Worm (Caenorhabditis elegans) whole organism, young adult: ENCODE data around the gene trap-4.
A peak's percentile ranks its signal among the peaks of the same experiment; 100 is the strongest.

Experiments used
- B0261.1 ChIP-seq: sonication (generic microtip); optimal IDR thresholded peaks from 2 replicates; lab custom pipeline; 2016; ENCODE audit warnings: mild to moderate bottlenecking, missing genetic modification characterization, moderate library complexity, missing compliant biosample characterization
- B0336.3 ChIP-seq: fragments of 200-800 bp; sonication (Bioruptor generic); IDR thresholded peaks from 2 replicates; pipeline ENCODE4 v1.3.6; 2022; ENCODE audit warnings: missing genetic modification characterization, missing compliant biosample characterization
- F22D6.2 ChIP-seq: sonication (generic microtip); optimal IDR thresholded peaks from 2 replicates; lab custom pipeline; 2016; ENCODE audit warnings: mild to moderate bottlenecking, missing genetic modification characterization, missing compliant biosample characterization
- F39B2.1 ChIP-seq: fragments of 200-800 bp; sonication (Bioruptor generic); IDR thresholded peaks from 2 replicates; pipeline ENCODE4 v1.3.6; 2022; ENCODE audit warnings: missing genetic modification reagents, missing genetic modification characterization, missing compliant biosample characterization
- F52B5.7 ChIP-seq: sonication (generic microtip); optimal IDR thresholded peaks from 2 replicates; lab custom pipeline; 2016; ENCODE audit warnings: mild to moderate bottlenecking, missing genetic modification characterization, missing compliant biosample characterization
- F55B11.4 ChIP-seq: sonication (generic microtip); optimal IDR thresholded peaks from 2 replicates; lab custom pipeline; 2016; ENCODE audit warnings: missing compliant biosample characterization, missing genetic modification characterization, borderline replicate concordance; ENCODE audit not compliant: insufficient read depth
- K11D2.4 ChIP-seq: fragments of 200-800 bp; sonication (Bioruptor generic); IDR thresholded peaks from 2 replicates; pipeline ENCODE4 v1.3.6; 2022; ENCODE audit warnings: missing genetic modification reagents, missing genetic modification characterization, missing compliant biosample characterization
- ama-1 ChIP-seq, 3 experiments: fragments of 150-350 bp in 1 of 3; sonication (generic microtip) in 2 of 3; optimal IDR thresholded peaks; 2 replicates each; lab custom pipeline; 2014 to 2018; ENCODE audit warnings: missing biosample characterization in 2 of 3, missing genetic modification characterization in 2 of 3, missing genetic modification reagents in 2 of 3
- aptf-2 ChIP-seq: fragments of 200-800 bp; sonication (Bioruptor generic); conservative IDR thresholded peaks from 2 replicates; pipeline ENCODE4 v1.3.6; 2022; ENCODE audit warnings: missing genetic modification reagents, missing genetic modification characterization, missing compliant biosample characterization
- attf-3 ChIP-seq: fragments of 200-800 bp; sonication (Bioruptor generic); conservative IDR thresholded peaks from 2 replicates; pipeline ENCODE4 v1.3.6; 2022; ENCODE audit warnings: missing genetic modification reagents, missing genetic modification characterization, missing compliant biosample characterization
- attf-5 ChIP-seq: fragments of 200-800 bp; sonication (Bioruptor generic); optimal IDR thresholded peaks from 2 replicates; lab custom pipeline; 2018; ENCODE audit warnings: mild to moderate bottlenecking, missing genetic modification characterization, missing compliant biosample characterization
- attf-6 ChIP-seq: fragments of 200-800 bp; sonication (Bioruptor generic); IDR thresholded peaks from 2 replicates; pipeline ENCODE4 v1.3.6; 2022; ENCODE audit warnings: missing genetic modification reagents, missing genetic modification characterization, missing compliant biosample characterization
- bed-1 ChIP-seq: fragments of 200-800 bp; sonication (Bioruptor generic); IDR thresholded peaks from 2 replicates; pipeline ENCODE4 v1.3.6; 2022; ENCODE audit warnings: missing genetic modification reagents, missing genetic modification characterization, missing compliant biosample characterization
- bed-2 ChIP-seq: fragments of 200-800 bp; sonication (Bioruptor generic); IDR thresholded peaks from 2 replicates; pipeline ENCODE4 v1.3.6; 2022; ENCODE audit warnings: missing genetic modification reagents, missing genetic modification characterization, missing compliant biosample characterization
- ccch-3 ChIP-seq: fragments of 200-800 bp; sonication (Bioruptor generic); optimal IDR thresholded peaks from 2 replicates; lab custom pipeline; 2018; ENCODE audit warnings: mild to moderate bottlenecking, missing genetic modification characterization, missing compliant biosample characterization
- cebp-1 ChIP-seq, 2 experiments: fragments of 200-800 bp in 1 of 2; sonication (Bioruptor generic) in 1 of 2; sonication (generic microtip) in 1 of 2; IDR thresholded peaks in 1 of 2; optimal IDR thresholded peaks in 1 of 2; 2 replicates each; pipeline versions ENCODE4 v1.3.6 to Lab custom; 2017 to 2022; ENCODE audit warnings: missing compliant biosample characterization in 2 of 2, missing genetic modification characterization in 2 of 2, mild to moderate bottlenecking in 1 of 2, missing genetic modification reagents in 1 of 2, moderate library complexity in 1 of 2
- ceh-100 ChIP-seq: fragments of 200-800 bp; sonication (Bioruptor generic); IDR thresholded peaks from 2 replicates; pipeline ENCODE4 v1.3.6; 2022; ENCODE audit warnings: missing genetic modification reagents, missing genetic modification characterization, missing compliant biosample characterization
- ceh-27 ChIP-seq: fragments of 200-800 bp; sonication (Bioruptor generic); optimal IDR thresholded peaks from 2 replicates; lab custom pipeline; 2018; ENCODE audit warnings: mild to moderate bottlenecking, missing genetic modification characterization, moderate library complexity, missing compliant biosample characterization
- die-1 ChIP-seq: sonication (generic microtip); optimal IDR thresholded peaks from 2 replicates; lab custom pipeline; 2016; ENCODE audit warnings: missing genotype, mild to moderate bottlenecking, missing genetic modification characterization, missing compliant biosample characterization
- dox-1 ChIP-seq: fragments of 200-800 bp; sonication (Bioruptor generic); IDR thresholded peaks from 2 replicates; pipeline ENCODE4 v1.3.6; 2022; ENCODE audit warnings: missing genetic modification reagents, missing genetic modification characterization, missing compliant biosample characterization
- egrh-3 ChIP-seq: fragments of 200-800 bp; sonication (Bioruptor generic); IDR thresholded peaks from 2 replicates; pipeline ENCODE4 v1.3.6; 2022; ENCODE audit warnings: missing genetic modification reagents, missing genetic modification characterization, missing compliant biosample characterization
- ets-4 ChIP-seq: fragments of 200-800 bp; sonication (Bioruptor generic); optimal IDR thresholded peaks from 2 replicates; lab custom pipeline; 2018; ENCODE audit warnings: mild to moderate bottlenecking, missing genetic modification characterization, missing compliant biosample characterization
- hlh-12 ChIP-seq: sonication (generic microtip); optimal IDR thresholded peaks from 2 replicates; lab custom pipeline; 2016; ENCODE audit warnings: missing genetic modification characterization, missing compliant biosample characterization
- hmg-1.2 ChIP-seq: fragments of 200-800 bp; sonication (Bioruptor generic); IDR thresholded peaks from 2 replicates; pipeline ENCODE4 v1.3.6; 2022; ENCODE audit warnings: missing genetic modification reagents, missing genetic modification characterization, missing compliant biosample characterization
- hsf-1 ChIP-seq: fragments of 200-800 bp; sonication (Bioruptor generic); IDR thresholded peaks from 2 replicates; pipeline ENCODE4 v1.3.6; 2022; ENCODE audit warnings: missing genetic modification reagents, missing genetic modification characterization, missing compliant biosample characterization
- let-607 ChIP-seq, 2 experiments: fragments of 200-800 bp in 1 of 2; sonication (Bioruptor generic) in 1 of 2; sonication (generic microtip) in 1 of 2; optimal IDR thresholded peaks; 2 replicates each; lab custom pipeline; 2016 to 2018; ENCODE audit warnings: mild to moderate bottlenecking in 2 of 2, missing compliant biosample characterization in 2 of 2, missing genetic modification characterization in 2 of 2, moderate library complexity in 2 of 2, missing genotype in 1 of 2
- lin-26 ChIP-seq: fragments of 200-800 bp; sonication (Bioruptor generic); IDR thresholded peaks from 2 replicates; pipeline ENCODE4 v1.3.6; 2022; ENCODE audit warnings: missing genetic modification reagents, missing genetic modification characterization, missing compliant biosample characterization
- lin-54 ChIP-seq: fragments of 200-800 bp; sonication (Bioruptor generic); optimal IDR thresholded peaks from 2 replicates; lab custom pipeline; 2018; ENCODE audit warnings: mild to moderate bottlenecking, missing genetic modification characterization, missing compliant biosample characterization
- mxl-1 ChIP-seq: sonication (generic microtip); optimal IDR thresholded peaks from 2 replicates; lab custom pipeline; 2016; ENCODE audit warnings: missing genetic modification characterization, missing compliant biosample characterization
- nfya-2 ChIP-seq: fragments of 200-800 bp; sonication (Bioruptor generic); IDR thresholded peaks from 2 replicates; pipeline ENCODE4 v1.3.6; 2022; ENCODE audit warnings: missing genetic modification reagents, missing genetic modification characterization, missing compliant biosample characterization
- nfyb-1 ChIP-seq: fragments of 200-800 bp; sonication (Bioruptor generic); IDR thresholded peaks from 2 replicates; pipeline ENCODE4 v1.3.6; 2022; ENCODE audit warnings: missing genetic modification reagents, missing genetic modification characterization, missing compliant biosample characterization
- nhr-179 ChIP-seq: sonication (generic microtip); optimal IDR thresholded peaks from 2 replicates; lab custom pipeline; 2016; ENCODE audit warnings: mild to moderate bottlenecking, missing genetic modification characterization, missing compliant biosample characterization
- nhr-80 ChIP-seq: sonication (generic microtip); optimal IDR thresholded peaks from 2 replicates; lab custom pipeline; 2016; ENCODE audit warnings: missing genetic modification characterization, missing compliant biosample characterization
- pha-4 ChIP-seq: fragments of 150-350 bp; sonication (generic microtip); optimal IDR thresholded peaks from 2 replicates; lab custom pipeline; 2014; ENCODE audit warnings: missing biosample characterization, missing genetic modification reagents, missing genetic modification characterization
- rec-8 ChIP-seq, 2 experiments: sonication (generic microtip); optimal IDR thresholded peaks; 2 replicates each; lab custom pipeline; 2016; ENCODE audit warnings: mild to moderate bottlenecking in 2 of 2, missing genetic modification characterization in 2 of 2, missing genetic modification reagents in 2 of 2, missing genotype in 2 of 2, missing biosample characterization in 1 of 2, missing compliant biosample characterization in 1 of 2, moderate library complexity in 1 of 2
- rpc-1 ChIP-seq, 2 experiments: fragments of 150-350 bp in 1 of 2; sonication (generic microtip) in 1 of 2; optimal IDR thresholded peaks; 2 replicates each; lab custom pipeline; 2014 to 2018; ENCODE audit warnings: missing biosample characterization in 1 of 2, missing genetic modification characterization in 1 of 2, missing genetic modification reagents in 1 of 2, missing genotype in 1 of 2
- sea-2 ChIP-seq: fragments of 200-800 bp; sonication (Bioruptor generic); IDR thresholded peaks from 2 replicates; pipeline ENCODE4 v1.3.6; 2022; ENCODE audit warnings: missing genetic modification characterization, missing compliant biosample characterization
- snpc-1.1 ChIP-seq: sonication (generic microtip); optimal IDR thresholded peaks from 2 replicates; lab custom pipeline; 2017; ENCODE audit warnings: missing genetic modification characterization, mild to moderate bottlenecking, missing compliant biosample characterization, antibody characterized with exemption, moderate library complexity, missing genotype, missing genetic modification reagents; ENCODE audit not compliant: insufficient read depth
- unc-62 ChIP-seq: fragments of 150-350 bp; optimal IDR thresholded peaks from 2 replicates; lab custom pipeline; 2014; ENCODE audit warnings: missing biosample characterization, missing genetic modification reagents, missing genetic modification characterization
- zfh-2 ChIP-seq: fragments of 200-800 bp; sonication (Bioruptor generic); conservative IDR thresholded peaks from 2 replicates; pipeline ENCODE4 v1.3.6; 2022; ENCODE audit warnings: missing genetic modification reagents, missing genetic modification characterization, missing compliant biosample characterization
- ztf-18 ChIP-seq: sonication (generic microtip); optimal IDR thresholded peaks from 2 replicates; lab custom pipeline; 2016; ENCODE audit warnings: missing genotype, mild to moderate bottlenecking, missing genetic modification characterization, missing compliant biosample characterization
- ztf-22 ChIP-seq: fragments of 200-800 bp; sonication (Bioruptor generic); optimal IDR thresholded peaks from 2 replicates; lab custom pipeline; 2018; ENCODE audit warnings: mild to moderate bottlenecking, missing genetic modification characterization, moderate library complexity, missing compliant biosample characterization
- ztf-25 ChIP-seq: fragments of 200-800 bp; sonication (Bioruptor generic); IDR thresholded peaks from 2 replicates; pipeline ENCODE4 v1.3.6; 2022; ENCODE audit warnings: missing genetic modification reagents, missing genetic modification characterization, missing compliant biosample characterization

The trap-4 gene

DNA sequence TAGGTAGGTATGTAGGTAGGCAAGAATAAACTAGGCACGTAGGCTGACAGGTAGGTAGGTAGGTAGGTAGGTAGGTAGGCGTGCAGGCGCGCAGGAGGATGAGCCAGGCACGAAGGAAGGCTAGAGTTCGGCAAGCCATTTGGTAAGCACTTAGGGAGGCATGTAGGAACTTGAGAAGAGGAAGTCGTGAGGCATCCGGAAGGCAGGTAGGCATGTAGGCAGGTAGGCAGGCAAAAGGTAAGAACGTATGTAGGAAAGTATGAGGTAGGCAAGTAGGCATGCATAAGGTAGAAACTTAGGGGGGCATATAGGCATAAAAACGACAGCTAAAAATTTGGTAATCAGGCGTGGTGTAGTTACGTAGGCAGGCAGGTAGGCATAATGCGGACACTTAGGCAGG, 44.4 kb upstream of the trap-4 start:
- TF ChIP-seq rec-8 (tag; optimal IDR thresholded peaks at IDR 0.05; lab: Kevin White, UChicago): no peak
- TF ChIP-seq F55B11.4 (tag; lab: Kevin White, UChicago): no peak
- 0 out of 2 replicates have a peak, but pooled peaks have one; percentile 23 for TF ChIP-seq zfh-2 (GFP tag; lab: Robert Waterston, UW)

DNA sequence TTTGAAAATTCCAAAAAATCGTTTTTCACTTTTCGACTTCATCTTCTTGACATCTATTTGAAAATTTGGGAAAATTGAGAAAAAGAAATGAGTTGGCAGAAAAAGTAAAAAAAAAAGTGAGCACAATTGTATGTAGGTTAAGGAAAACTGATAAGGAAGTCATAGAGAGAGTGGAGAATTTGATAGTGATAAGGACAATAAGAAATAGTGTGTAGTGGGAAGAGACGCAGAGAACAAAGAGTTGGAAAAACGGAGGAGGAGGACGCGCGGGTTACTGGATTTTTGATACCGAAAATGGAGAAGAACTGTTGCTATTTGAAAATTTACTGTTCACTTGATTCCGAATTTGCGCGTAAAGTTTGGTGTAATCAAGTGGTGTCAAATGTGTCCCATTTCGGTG, 41.8 kb upstream of the trap-4 start, which contains the start of gene Y56A3A.6:
Y56A3A.6 (minus strand) TSS at position 53 of the 400 bp plus-strand sequence.
- TF ChIP-seq let-607 (tag; optimal IDR thresholded peaks at IDR 0.05; lab: Kevin White, UChicago) (peak in 1 of 2 experiments; percentile 23), bed-2 (no peak), hmg-1.2 (GFP tag; lab: Robert Waterston, UW) (peak; percentile 89), ama-1 (optimal IDR thresholded peaks at IDR 0.05; lab: Kevin White, UChicago) (no peak), ama-1 (GFP tag; optimal IDR thresholded peaks at IDR 0.05; lab: Kevin White, UChicago) (no peak), dox-1 (GFP tag; lab: Robert Waterston, UW) (0 out of 2 replicates have a peak, but pooled peaks have one; percentile 10), nhr-80 (peak; percentile 54)

- TF ChIP-seq ceh-100 (GFP tag; lab: Robert Waterston, UW) (no peak), attf-6 (GFP tag; lab: Robert Waterston, UW) (no peak), B0261.1 (tag; lab: Kevin White, UChicago) (no peak), hmg-1.2 (GFP tag; lab: Robert Waterston, UW) (peak; percentile 93), ets-4 (GFP tag; lab: Kevin White, UChicago) (peak; percentile 45), egrh-3 (no peak), nfyb-1 (no peak), snpc-1.1 (tag; lab: Kevin White, UChicago) (no peak), die-1 (tag; lab: Kevin White, UChicago) (no peak), lin-54 (GFP tag; lab: Kevin White, UChicago) (no peak), nfya-2 (no peak), ccch-3 (GFP tag; lab: Kevin White, UChicago) (no peak), zfh-2 (GFP tag; lab: Robert Waterston, UW) (no peak), lin-26 (GFP tag; lab: Robert Waterston, UW) (no peak), attf-3 (GFP tag; lab: Robert Waterston, UW) (no peak), cebp-1 (GFP tag; IDR thresholded peaks at IDR 0.05; lab: Robert Waterston, UW) (no peak), cebp-1 (tag; optimal IDR thresholded peaks at IDR 0.05; lab: Kevin White, UChicago) (no peak), sea-2 (GFP tag; lab: Robert Waterston, UW) (no peak), K11D2.4 (GFP tag; lab: Robert Waterston, UW) (no peak), F22D6.2 (tag; lab: Kevin White, UChicago) (no peak), bed-2 (no peak), unc-62 (GFP tag; lab: Kevin White, UChicago) (peak; percentile 49), F39B2.1 (no peak), bed-1 (GFP tag; lab: Robert Waterston, UW) (no peak), hlh-12 (tag; lab: Kevin White, UChicago) (no peak), aptf-2 (GFP tag; lab: Robert Waterston, UW) (no peak), pha-4 (tag; lab: Kevin White, UChicago) (no peak), ztf-18 (tag; lab: Kevin White, UChicago) (no peak), ztf-22 (no peak), hsf-1 (GFP tag; lab: Robert Waterston, UW) (no peak), ama-1 (optimal IDR thresholded peaks at IDR 0.05; lab: Kevin White, UChicago) (no peak), ama-1 (GFP tag; optimal IDR thresholded peaks at IDR 0.05; lab: Kevin White, UChicago) (no peak), nhr-80 (peak; percentile 86), F52B5.7 (no peak), rpc-1 (optimal IDR thresholded peaks at IDR 0.05; lab: Kevin White, UChicago) (no peak), rpc-1 (tag; optimal IDR thresholded peaks at IDR 0.05; lab: Kevin White, UChicago) (no peak), ztf-25 (GFP tag; lab: Robert Waterston, UW) (no peak), B0336.3 (no peak), mxl-1 (tag; lab: Kevin White, UChicago) (no peak), nhr-179 (tag; lab: Kevin White, UChicago) (no peak), attf-5 (GFP tag; lab: Kevin White, UChicago) (peak; percentile 14), ceh-27 (no peak)
These were observed 39.0 kb upstream of the trap-4 start for ce11 chrIII:11881549-11881948.
